Worm (Caenorhabditis elegans) whole organism, early embryonic: Measurements from ENCODE around the gene T10H4.4.

Experiments
- B0310.2 ChIP-seq: sonication (generic microtip); optimal IDR thresholded peaks from 2 replicates; lab custom pipeline; 2016; ENCODE audit warnings: mild to moderate bottlenecking, missing genetic modification characterization, missing compliant biosample characterization
- F13C5.2 ChIP-seq: sonication (generic microtip); optimal IDR thresholded peaks from 2 replicates; lab custom pipeline; 2017; ENCODE audit warnings: mild to moderate bottlenecking, missing genetic modification characterization, inconsistent platforms, missing compliant biosample characterization
- aly-1 ChIP-seq: sonication (generic microtip); optimal IDR thresholded peaks from 2 replicates; lab custom pipeline; 2016; ENCODE audit warnings: missing genetic modification characterization, missing compliant biosample characterization
- ama-1 ChIP-seq: fragments of 150-350 bp; optimal IDR thresholded peaks from 2 replicates; lab custom pipeline; 2014
- ceh-36 ChIP-seq: sonication (generic microtip); optimal IDR thresholded peaks from 2 replicates; lab custom pipeline; 2016; ENCODE audit warnings: missing genetic modification characterization, inconsistent platforms, missing compliant biosample characterization
- ets-7 ChIP-seq: sonication (generic microtip); optimal IDR thresholded peaks from 2 replicates; lab custom pipeline; 2016; ENCODE audit warnings: missing genotype, missing genetic modification characterization, missing compliant biosample characterization
- flt-1 ChIP-seq: fragments of 200-800 bp; sonication (Bioruptor generic); IDR thresholded peaks from 2 replicates; pipeline ENCODE4 v1.3.6; 2022; ENCODE audit warnings: missing genetic modification characterization, missing compliant biosample characterization
- hmbx-1 ChIP-seq: sonication (generic microtip); optimal IDR thresholded peaks from 2 replicates; lab custom pipeline; 2016; ENCODE audit warnings: mild to moderate bottlenecking, missing genetic modification characterization, missing compliant biosample characterization
- hmg-4 ChIP-seq: fragments of 200-800 bp; sonication (Bioruptor generic); optimal IDR thresholded peaks from 2 replicates; lab custom pipeline; 2018; ENCODE audit warnings: mild to moderate bottlenecking, missing genetic modification characterization, missing compliant biosample characterization
- hnd-1 ChIP-seq: sonication (generic microtip); optimal IDR thresholded peaks from 2 replicates; lab custom pipeline; 2016; ENCODE audit warnings: missing genetic modification characterization, missing compliant biosample characterization
- pes-1 ChIP-seq: fragments of 200-800 bp; sonication (Bioruptor generic); IDR thresholded peaks from 2 replicates; pipeline ENCODE4 v1.3.6; 2022; ENCODE audit warnings: missing genetic modification reagents, missing genetic modification characterization, missing compliant biosample characterization
- scrt-1 ChIP-seq: fragments of 200-800 bp; sonication (Bioruptor generic); IDR thresholded peaks from 2 replicates; pipeline ENCODE4 v1.3.6; 2022; ENCODE audit warnings: missing genetic modification characterization, missing compliant biosample characterization
- sea-1 ChIP-seq: fragments of 200-800 bp; sonication (Bioruptor generic); conservative IDR thresholded peaks from 2 replicates; pipeline ENCODE4 v1.3.6; 2022; ENCODE audit warnings: missing genetic modification characterization, missing compliant biosample characterization
- tbx-37 ChIP-seq: fragments of 200-800 bp; sonication (Bioruptor generic); conservative IDR thresholded peaks from 2 replicates; pipeline ENCODE4 v1.3.6; 2022; ENCODE audit warnings: missing genetic modification reagents, missing genetic modification characterization, missing compliant biosample characterization

- TF ChIP-seq tbx-37 (no peak), sea-1 (GFP tag; lab: Robert Waterston, UW) (no peak), pes-1 (no peak), ama-1 (lab: Kevin White, UChicago) (no peak), F13C5.2 (tag; lab: Kevin White, UChicago) (no peak), flt-1 (GFP tag; lab: Robert Waterston, UW) (no peak), hmbx-1 (tag; lab: Kevin White, UChicago) (no peak), scrt-1 (GFP tag; lab: Robert Waterston, UW) (no peak), aly-1 (tag; lab: Kevin White, UChicago) (no peak), hmg-4 (GFP tag; lab: Kevin White, UChicago) (no peak), B0310.2 (tag; lab: Kevin White, UChicago) (no peak), hnd-1 (tag; lab: Kevin White, UChicago) (no peak), ceh-36 (tag; lab: Kevin White, UChicago) (no peak), ets-7 (tag; lab: Kevin White, UChicago) (no peak)
Measured at ce11 chrV:15287856-15288255, 15.7 kb upstream of the T10H4.4 start, which contains the start of gene cyp-34A1.
